Fruit fly (Drosophila melanogaster) whole organism, embryonic: ENCODE results near the gene CG42259.

ENCODE experiments used
- Abd-B ChIP-seq: fragments of 200-800 bp; sonication (Bioruptor generic); optimal IDR thresholded peaks from 2 replicates; lab custom pipeline; 2018; ENCODE audit warnings: missing biosample characterization, mild to moderate bottlenecking, missing genetic modification characterization, moderate library complexity
- Blimp-1 ChIP-seq: fragments of 200-800 bp; sonication (Bioruptor generic); optimal IDR thresholded peaks from 3 replicates; lab custom pipeline; 2018; ENCODE audit warnings: missing biosample characterization, missing genetic modification characterization, mild to moderate bottlenecking, moderate library complexity, missing genetic modification reagents
- CG1024 ChIP-seq: fragments of 200-800 bp; sonication (Bioruptor generic); IDR thresholded peaks from 2 replicates; pipeline ENCODE4 v1.3.6; 2022; ENCODE audit warnings: missing biosample characterization, missing genetic modification characterization
- CG10431 ChIP-seq: fragments of 200-800 bp; sonication (Bioruptor generic); optimal IDR thresholded peaks from 3 replicates; lab custom pipeline; 2018; ENCODE audit warnings: missing biosample characterization, mild to moderate bottlenecking, missing genetic modification characterization
- CG11504 ChIP-seq: fragments of 200-800 bp; sonication (Bioruptor generic); optimal IDR thresholded peaks from 3 replicates; lab custom pipeline; 2019; ENCODE audit warnings: missing biosample characterization, mild to moderate bottlenecking, missing genetic modification characterization, moderate library complexity
- CG11696 ChIP-seq: fragments of 200-800 bp; sonication (Bioruptor generic); IDR thresholded peaks from 2 replicates; pipeline ENCODE4 v1.3.6; 2022; ENCODE audit warnings: missing biosample characterization, missing genetic modification characterization
- CG18599 ChIP-seq: fragments of 200-800 bp; sonication (Bioruptor generic); optimal IDR thresholded peaks from 3 replicates; lab custom pipeline; 2017; ENCODE audit warnings: missing biosample characterization, missing genetic modification characterization, mild to moderate bottlenecking, moderate library complexity, missing genetic modification reagents
- CG2678 ChIP-seq: fragments of 200-800 bp; sonication (Bioruptor generic); optimal IDR thresholded peaks from 3 replicates; lab custom pipeline; 2019; ENCODE audit warnings: missing biosample characterization, mild to moderate bottlenecking, missing genetic modification characterization, moderate library complexity
- CG2875 ChIP-seq: fragments of 200-800 bp; sonication (Bioruptor generic); optimal IDR thresholded peaks from 2 replicates; lab custom pipeline; 2017; ENCODE audit warnings: missing biosample characterization, mild to moderate bottlenecking, missing genetic modification characterization, missing genetic modification reagents
- CG31441 ChIP-seq: fragments of 200-800 bp; sonication (Bioruptor generic); IDR thresholded peaks from 2 replicates; pipeline ENCODE4 v1.3.6; 2022; ENCODE audit warnings: missing biosample characterization, missing genetic modification characterization
- CG3281 ChIP-seq: fragments of 200-800 bp; sonication (Bioruptor generic); optimal IDR thresholded peaks from 3 replicates; lab custom pipeline; 2017; ENCODE audit warnings: missing biosample characterization, mild to moderate bottlenecking, missing genetic modification characterization
- CG7839 ChIP-seq: fragments of 200-800 bp; sonication (Bioruptor generic); optimal IDR thresholded peaks from 3 replicates; lab custom pipeline; 2018; ENCODE audit warnings: missing biosample characterization, mild to moderate bottlenecking, missing genetic modification characterization, moderate library complexity
- CG8388 ChIP-seq: fragments of 200-800 bp; sonication (Bioruptor generic); optimal IDR thresholded peaks from 2 replicates; lab custom pipeline; 2019; ENCODE audit warnings: missing biosample characterization, mild to moderate bottlenecking, missing genetic modification characterization, moderate library complexity
- CrebB ChIP-seq: fragments of 200-800 bp; sonication (Bioruptor generic); optimal IDR thresholded peaks from 3 replicates; lab custom pipeline; 2018; ENCODE audit warnings: missing biosample characterization, mild to moderate bottlenecking, missing genetic modification characterization
- D19B ChIP-seq: fragments of 200-800 bp; sonication (Bioruptor generic); optimal IDR thresholded peaks from 2 replicates; lab custom pipeline; 2017; ENCODE audit warnings: missing biosample characterization, mild to moderate bottlenecking, missing genetic modification characterization
- Dbx ChIP-seq: fragments of 200-800 bp; sonication (Bioruptor generic); IDR thresholded peaks from 3 replicates; pipeline ENCODE4 v1.3.6; 2022; ENCODE audit warnings: missing biosample characterization, missing genetic modification characterization
- Ets97D ChIP-seq: fragments of 200-800 bp; sonication (Bioruptor generic); optimal IDR thresholded peaks from 3 replicates; lab custom pipeline; 2016; ENCODE audit warnings: missing biosample characterization, missing genetic modification characterization
- GATAe ChIP-seq: fragments of 200-800 bp; sonication (Bioruptor generic); conservative IDR thresholded peaks from 2 replicates; pipeline ENCODE4 v1.3.6; 2022; ENCODE audit warnings: missing biosample characterization, missing genetic modification characterization
- Gug ChIP-seq: fragments of 200-800 bp; sonication (Bioruptor generic); IDR thresholded peaks from 4 replicates; pipeline ENCODE4 v1.3.6; 2022; ENCODE audit warnings: missing biosample characterization, missing genetic modification characterization
- Hr51 ChIP-seq, 2 experiments: fragments of 200-800 bp; sonication (Bioruptor generic); optimal IDR thresholded peaks; 2 replicates in 1 of 2; 3 replicates in 1 of 2; lab custom pipeline; 2016 to 2018; ENCODE audit warnings: missing biosample characterization in 2 of 2, missing genetic modification characterization in 2 of 2, mild to moderate bottlenecking in 1 of 2, moderate library complexity in 1 of 2
- Mad ChIP-seq: fragments of 200-800 bp; sonication (Bioruptor generic); optimal IDR thresholded peaks from 2 replicates; lab custom pipeline; 2016; ENCODE audit warnings: missing biosample characterization, missing genetic modification characterization
- Ssrp ChIP-seq: fragments of 200-800 bp; sonication (Bioruptor generic); optimal IDR thresholded peaks from 2 replicates; lab custom pipeline; 2018; ENCODE audit warnings: missing biosample characterization, mild to moderate bottlenecking, missing genetic modification characterization, moderate library complexity
- ash1 ChIP-seq: fragments of 200-800 bp; sonication (Bioruptor generic); optimal IDR thresholded peaks from 2 replicates; lab custom pipeline; 2018; ENCODE audit warnings: missing biosample characterization, mild to moderate bottlenecking, missing genetic modification characterization
- corto ChIP-seq: fragments of 200-800 bp; sonication (Bioruptor generic); optimal IDR thresholded peaks from 2 replicates; lab custom pipeline; 2016; ENCODE audit warnings: missing biosample characterization, mild to moderate bottlenecking, missing genetic modification characterization, moderate library complexity
- esg ChIP-seq: fragments of 200-800 bp; sonication (Bioruptor generic); conservative IDR thresholded peaks from 2 replicates; pipeline ENCODE4 v1.3.6; 2022; ENCODE audit warnings: missing biosample characterization, missing genetic modification characterization
- fd102C ChIP-seq: fragments of 200-800 bp; sonication (Bioruptor generic); optimal IDR thresholded peaks from 2 replicates; lab custom pipeline; 2018; ENCODE audit warnings: missing biosample characterization, mild to moderate bottlenecking, missing genetic modification characterization, moderate library complexity
- fu2 ChIP-seq: fragments of 200-800 bp; sonication (Bioruptor generic); optimal IDR thresholded peaks from 2 replicates; lab custom pipeline; 2016; ENCODE audit warnings: missing biosample characterization, missing genetic modification characterization
- gem ChIP-seq: fragments of 200-800 bp; sonication (Bioruptor generic); optimal IDR thresholded peaks from 2 replicates; lab custom pipeline; 2019; ENCODE audit warnings: missing biosample characterization, mild to moderate bottlenecking, missing genetic modification characterization, moderate library complexity
- maf-S ChIP-seq: fragments of 200-800 bp; sonication (Bioruptor generic); optimal IDR thresholded peaks from 2 replicates; lab custom pipeline; 2016; ENCODE audit warnings: missing biosample characterization, missing genetic modification characterization
- nerfin-1 ChIP-seq: fragments of 200-800 bp; sonication (Bioruptor generic); optimal IDR thresholded peaks from 3 replicates; lab custom pipeline; 2019; ENCODE audit warnings: missing biosample characterization, mild to moderate bottlenecking, missing genetic modification characterization, moderate library complexity
- nmo ChIP-seq: fragments of 200-800 bp; sonication (Bioruptor generic); optimal IDR thresholded peaks from 2 replicates; lab custom pipeline; 2018; ENCODE audit warnings: missing biosample characterization, mild to moderate bottlenecking, missing genetic modification characterization, moderate library complexity
- phol ChIP-seq: fragments of 200-800 bp; sonication (Bioruptor generic); optimal IDR thresholded peaks from 3 replicates; lab custom pipeline; 2018; ENCODE audit warnings: missing biosample characterization, mild to moderate bottlenecking, missing genetic modification characterization, moderate library complexity
- ro ChIP-seq: fragments of 200-800 bp; sonication (Bioruptor generic); IDR thresholded peaks from 2 replicates; pipeline ENCODE4 v1.3.6; 2022; ENCODE audit warnings: missing biosample characterization, missing genetic modification characterization
- scrt ChIP-seq: fragments of 200-800 bp; sonication (Bioruptor generic); optimal IDR thresholded peaks from 2 replicates; lab custom pipeline; 2018; ENCODE audit warnings: missing biosample characterization, mild to moderate bottlenecking, missing genetic modification characterization, moderate library complexity
- sens ChIP-seq: fragments of 200-800 bp; sonication (Bioruptor generic); peaks from one replicate; lab custom pipeline; 2016; ENCODE audit warnings: missing biosample characterization, missing genetic modification characterization
- sens-2 ChIP-seq: fragments of 200-800 bp; sonication (Bioruptor generic); IDR thresholded peaks from 2 replicates; pipeline ENCODE4 v1.3.6; 2022; ENCODE audit warnings: missing biosample characterization, missing genetic modification characterization
- slbo ChIP-seq: fragments of 200-800 bp; sonication (Bioruptor generic); IDR thresholded peaks from 2 replicates; pipeline ENCODE4 v1.3.6; 2022; ENCODE audit warnings: missing biosample characterization, missing genetic modification characterization
- tap ChIP-seq: fragments of 200-800 bp; optimal IDR thresholded peaks from 3 replicates; lab custom pipeline; 2019; ENCODE audit warnings: missing biosample characterization, mild to moderate bottlenecking, missing genetic modification characterization, moderate library complexity
- vnd ChIP-seq: fragments of 200-800 bp; sonication (Bioruptor generic); IDR thresholded peaks from 3 replicates; pipeline ENCODE4 v1.3.6; 2022; ENCODE audit warnings: missing biosample characterization, missing genetic modification characterization; ENCODE audit not compliant: partially characterized antibody

CG42259 gene

dm6 chrX:1045924-1046323, at the start of gene CG42259:
CG42259 (plus strand) TSS chrX:1046224.
- no peak for TF ChIP-seq vnd

- TF ChIP-seq sens-2 (GFP tag; lab: Robert Waterston, UW) (no peak), gem (tag; lab: Kevin White, UChicago) (peak; percentile 13), esg (0 out of 2 replicates have a peak, but pooled peaks have one; percentile 8), GATAe (GFP tag; lab: Robert Waterston, UW) (no peak), CG18599 (GFP tag; lab: Kevin White, UChicago) (peak; percentile 32), Hr51 (GFP tag; optimal IDR thresholded peaks at IDR 0.05; lab: Kevin White, UChicago) (peak in 1 of 2 experiments; percentile 0), Abd-B (GFP tag; lab: Kevin White, UChicago) (peak; percentile 3), CG11696 (GFP tag; lab: Robert Waterston, UW) (0 out of 2 replicates have a peak, but pooled peaks have one; percentile 24), CG3281 (GFP tag; lab: Kevin White, UChicago) (no peak), phol (tag; lab: Kevin White, UChicago) (peak; percentile 12), CG11504 (tag; lab: Kevin White, UChicago) (peak; percentile 37), CG31441 (GFP tag; lab: Robert Waterston, UW) (0 out of 2 replicates have a peak, but pooled peaks have one; percentile 9), Ssrp (tag; lab: Kevin White, UChicago) (no peak), CG2678 (tag; lab: Kevin White, UChicago) (peak; percentile 24), CG8388 (GFP tag; lab: Kevin White, UChicago) (no peak), sens (GFP tag; lab: Kevin White, UChicago) (peak; percentile 71), nmo (GFP tag; lab: Kevin White, UChicago) (peak; percentile 11), CG7839 (tag; lab: Kevin White, UChicago) (peak; percentile 14)
Observed at dm6 chrX:998884-999283, 47.1 kb upstream of the CG42259 start.

- TF ChIP-seq nerfin-1 (tag; lab: Kevin White, UChicago) (peak; percentile 61), CrebB (tag; lab: Kevin White, UChicago) (no peak), corto (GFP tag; lab: Kevin White, UChicago) (no peak), Blimp-1 (GFP tag; lab: Kevin White, UChicago) (no peak), CG2875 (no peak), CG1024 (no peak), ash1 (no peak), ro (GFP tag; lab: Robert Waterston, UW) (no peak), CG18599 (GFP tag; lab: Kevin White, UChicago) (no peak), D19B (GFP tag; lab: Kevin White, UChicago) (no peak), Mad (GFP tag; lab: Kevin White, UChicago) (no peak), tap (tag; lab: Kevin White, UChicago) (no peak), slbo (GFP tag; lab: Robert Waterston, UW) (no peak), Ets97D (GFP tag; lab: Kevin White, UChicago) (no peak), scrt (GFP tag; lab: Kevin White, UChicago) (peak; percentile 32), CG10431 (GFP tag; lab: Kevin White, UChicago) (peak; percentile 54), Dbx (no peak), fd102C (GFP tag; lab: Kevin White, UChicago) (no peak), maf-S (GFP tag; lab: Kevin White, UChicago) (no peak), Gug (GFP tag; lab: Robert Waterston, UW) (no peak), fu2 (GFP tag; lab: Kevin White, UChicago) (no peak)
Observed at dm6 chrX:1006182-1006581, 39.8 kb upstream of the CG42259 start.
